Worm (Caenorhabditis elegans) whole organism, L2 larva: Measurements from ENCODE around the gene M163.1.
A peak's percentile ranks its signal among the peaks of the same experiment; 100 is the strongest.

Experiments used
- C34F6.9 ChIP-seq: fragments of 150-350 bp; optimal IDR thresholded peaks from 2 replicates; lab custom pipeline; 2014; ENCODE audit warnings: missing biosample characterization, missing genetic modification characterization
- F13H6.1 ChIP-seq: sonication (generic microtip); optimal IDR thresholded peaks from 2 replicates; lab custom pipeline; 2016; ENCODE audit warnings: missing genetic modification characterization, missing compliant biosample characterization
- R02D3.7 ChIP-seq: fragments of 150-350 bp; optimal IDR thresholded peaks from 2 replicates; lab custom pipeline; 2014; ENCODE audit warnings: missing biosample characterization, missing genetic modification characterization
- ZK546.5 ChIP-seq: sonication (generic microtip); optimal IDR thresholded peaks from 2 replicates; lab custom pipeline; 2017; ENCODE audit warnings: missing biosample characterization, missing genetic modification characterization
- aly-2 ChIP-seq: fragments of 150-350 bp; optimal IDR thresholded peaks from 2 replicates; lab custom pipeline; 2014; ENCODE audit warnings: missing biosample characterization, missing genetic modification characterization
- ama-1 ChIP-seq: fragments of 150-350 bp; optimal IDR thresholded peaks from 2 replicates; lab custom pipeline; 2018; ENCODE audit warnings: inconsistent platforms
- blmp-1 ChIP-seq: sonication (generic microtip); optimal IDR thresholded peaks from 2 replicates; lab custom pipeline; 2017; ENCODE audit warnings: missing genetic modification characterization, mild to moderate bottlenecking, missing compliant biosample characterization, antibody characterized with exemption, moderate library complexity; ENCODE audit not compliant: insufficient read depth
- ceh-16 ChIP-seq: fragments of 150-350 bp; optimal IDR thresholded peaks from 2 replicates; lab custom pipeline; 2014; ENCODE audit warnings: missing biosample characterization, missing genetic modification characterization
- crh-2 ChIP-seq: sonication (generic microtip); optimal IDR thresholded peaks from 2 replicates; lab custom pipeline; 2017; ENCODE audit warnings: missing biosample characterization, missing genetic modification characterization
- dmd-4 ChIP-seq: sonication (generic microtip); optimal IDR thresholded peaks from 2 replicates; lab custom pipeline; 2017; ENCODE audit warnings: missing biosample characterization, missing genetic modification characterization
- egl-27 ChIP-seq: sonication (generic microtip); optimal IDR thresholded peaks from 3 replicates; lab custom pipeline; 2017; ENCODE audit warnings: missing biosample characterization, missing genetic modification reagents, missing genetic modification characterization
- elt-1 ChIP-seq: fragments of 150-350 bp; optimal IDR thresholded peaks from 2 replicates; lab custom pipeline; 2014; ENCODE audit warnings: missing biosample characterization, missing genetic modification characterization
- elt-3 ChIP-seq: sonication (generic microtip); optimal IDR thresholded peaks from 2 replicates; lab custom pipeline; 2017; ENCODE audit warnings: missing biosample characterization, missing genetic modification characterization
- fos-1 ChIP-seq: fragments of 150-350 bp; optimal IDR thresholded peaks from 2 replicates; lab custom pipeline; 2014; ENCODE audit warnings: missing biosample characterization, missing genetic modification characterization
- gmeb-1 ChIP-seq: fragments of 150-350 bp; optimal IDR thresholded peaks from 2 replicates; lab custom pipeline; 2014; ENCODE audit warnings: missing biosample characterization, missing genetic modification characterization
- lin-11 ChIP-seq: fragments of 150-350 bp; sonication (generic microtip); optimal IDR thresholded peaks from 2 replicates; lab custom pipeline; 2014; ENCODE audit warnings: missing biosample characterization, missing genetic modification characterization, inconsistent platforms, mixed read lengths
- lin-39 ChIP-seq: fragments of 150-350 bp; optimal IDR thresholded peaks from 2 replicates; lab custom pipeline; 2014; ENCODE audit warnings: missing biosample characterization, missing genetic modification reagents, missing genetic modification characterization
- lsy-2 ChIP-seq, 2 experiments: fragments of 150-350 bp in 1 of 2; sonication (generic microtip) in 1 of 2; optimal IDR thresholded peaks; 2 replicates each; lab custom pipeline; 2014 to 2017; ENCODE audit warnings: missing biosample characterization in 2 of 2, missing genetic modification characterization in 2 of 2
- mab-5 ChIP-seq: fragments of 150-350 bp; optimal IDR thresholded peaks from 2 replicates; lab custom pipeline; 2014; ENCODE audit warnings: missing biosample characterization, missing genetic modification characterization
- mdl-1 ChIP-seq, 2 experiments: fragments of 150-350 bp in 1 of 2; sonication (generic microtip) in 1 of 2; optimal IDR thresholded peaks; 2 replicates each; lab custom pipeline; 2017; ENCODE audit warnings: missing biosample characterization in 2 of 2, missing genetic modification characterization in 2 of 2
- nhr-10 ChIP-seq: sonication (generic microtip); optimal IDR thresholded peaks from 2 replicates; lab custom pipeline; 2017; ENCODE audit warnings: missing biosample characterization, missing genetic modification characterization
- nhr-11 ChIP-seq: fragments of 150-350 bp; optimal IDR thresholded peaks from 2 replicates; lab custom pipeline; 2014; ENCODE audit warnings: missing biosample characterization, missing genetic modification characterization
- nhr-12 ChIP-seq: fragments of 150-350 bp; optimal IDR thresholded peaks from 2 replicates; lab custom pipeline; 2014; ENCODE audit warnings: missing biosample characterization, missing genetic modification characterization
- nhr-129 ChIP-seq: fragments of 150-350 bp; optimal IDR thresholded peaks from 2 replicates; lab custom pipeline; 2014; ENCODE audit warnings: missing biosample characterization, missing genetic modification characterization
- nhr-21 ChIP-seq: fragments of 150-350 bp; optimal IDR thresholded peaks from 2 replicates; lab custom pipeline; 2014; ENCODE audit warnings: missing biosample characterization, missing genetic modification characterization
- nhr-23 ChIP-seq: fragments of 150-350 bp; optimal IDR thresholded peaks from 2 replicates; lab custom pipeline; 2014; ENCODE audit warnings: missing biosample characterization, missing genetic modification reagents, missing genetic modification characterization
- nhr-237 ChIP-seq: fragments of 150-350 bp; optimal IDR thresholded peaks from 2 replicates; lab custom pipeline; 2014; ENCODE audit warnings: missing biosample characterization, missing genetic modification characterization
- nhr-25 ChIP-seq: fragments of 150-350 bp; sonication (generic microtip); optimal IDR thresholded peaks from 3 replicates; lab custom pipeline; 2014; ENCODE audit warnings: missing biosample characterization, missing genetic modification characterization
- nhr-6 ChIP-seq: fragments of 150-350 bp; optimal IDR thresholded peaks from 2 replicates; lab custom pipeline; 2014; ENCODE audit warnings: missing biosample characterization, missing genetic modification characterization
- peb-1 ChIP-seq: fragments of 150-350 bp; optimal IDR thresholded peaks from 2 replicates; lab custom pipeline; 2014; ENCODE audit warnings: missing biosample characterization, missing genetic modification characterization
- sem-4 ChIP-seq: fragments of 150-350 bp; optimal IDR thresholded peaks from 2 replicates; lab custom pipeline; 2014; ENCODE audit warnings: missing biosample characterization, missing genetic modification reagents, missing genetic modification characterization
- skn-1 ChIP-seq: sonication (generic microtip); optimal IDR thresholded peaks from 2 replicates; lab custom pipeline; 2017; ENCODE audit warnings: missing biosample characterization, missing genetic modification characterization
- sma-3 ChIP-seq: sonication (generic microtip); optimal IDR thresholded peaks from 2 replicates; lab custom pipeline; 2016; ENCODE audit warnings: missing genetic modification reagents, missing genetic modification characterization, missing compliant biosample characterization
- sma-9 ChIP-seq, 2 experiments: fragments of 150-350 bp in 1 of 2; sonication (generic microtip) in 1 of 2; optimal IDR thresholded peaks; 2 replicates each; lab custom pipeline; 2014 to 2016; ENCODE audit warnings: missing genetic modification characterization in 2 of 2, mild to moderate bottlenecking in 1 of 2, missing biosample characterization in 1 of 2, missing compliant biosample characterization in 1 of 2, missing genetic modification reagents in 1 of 2, moderate library complexity in 1 of 2
- snpc-4 ChIP-seq: fragments of 150-350 bp; optimal IDR thresholded peaks from 2 replicates; lab custom pipeline; 2014; ENCODE audit warnings: missing biosample characterization, missing genetic modification characterization
- unc-39 ChIP-seq: fragments of 150-350 bp; optimal IDR thresholded peaks from 2 replicates; lab custom pipeline; 2014; ENCODE audit warnings: missing biosample characterization, missing genetic modification characterization
- unc-55 ChIP-seq: fragments of 150-350 bp; sonication (generic microtip); optimal IDR thresholded peaks from 3 replicates; lab custom pipeline; 2014; ENCODE audit warnings: missing biosample characterization, missing genetic modification reagents, missing genetic modification characterization
- unc-62 ChIP-seq: fragments of 150-350 bp; optimal IDR thresholded peaks from 2 replicates; lab custom pipeline; 2014; ENCODE audit warnings: missing biosample characterization, missing genetic modification reagents, missing genetic modification characterization
- zag-1 ChIP-seq: fragments of 150-350 bp; optimal IDR thresholded peaks from 2 replicates; lab custom pipeline; 2014; ENCODE audit warnings: missing biosample characterization, missing genetic modification characterization
- ztf-1 ChIP-seq: fragments of 200-800 bp; sonication (Bioruptor generic); conservative IDR thresholded peaks from 2 replicates; pipeline ENCODE4 v1.3.6; 2022; ENCODE audit warnings: missing genetic modification characterization, missing compliant biosample characterization
- ztf-4 ChIP-seq: fragments of 150-350 bp; optimal IDR thresholded peaks from 2 replicates; lab custom pipeline; 2014; ENCODE audit warnings: missing biosample characterization, missing genetic modification characterization

Gene M163.1

ce11 chrX:14508823-14509259, 5.2 kb upstream of the M163.1 start (continued):
- TF ChIP-seq mab-5 (tag; lab: Kevin White, UChicago) = no peak
- peak in 1 of 2 experiments; percentile 64 for TF ChIP-seq lsy-2 (tag; optimal IDR thresholded peaks at IDR 0.05; lab: Kevin White, UChicago)
- peak; percentile 51 for TF ChIP-seq nhr-6 (tag; lab: Kevin White, UChicago)
- TF ChIP-seq sma-3 (GFP tag; lab: Kevin White, UChicago) = peak; percentile 66
- TF ChIP-seq ama-1 (lab: Kevin White, UChicago) = no peak
- TF ChIP-seq mdl-1 (tag; optimal IDR thresholded peaks at IDR 0.05; lab: Kevin White, UChicago) = peak in 1 of 2 experiments; percentile 10
- TF ChIP-seq peb-1 (tag; lab: Kevin White, UChicago) = no peak
- TF ChIP-seq nhr-129 = peak; percentile 82
- TF ChIP-seq unc-55 = no peak
- no peak for TF ChIP-seq elt-3
- peak; percentile 81 for TF ChIP-seq F13H6.1 (tag; lab: Kevin White, UChicago)
- no peak for TF ChIP-seq nhr-10 (tag; lab: Kevin White, UChicago)
- TF ChIP-seq lin-11 (tag; lab: Kevin White, UChicago) = no peak
- peak; percentile 46 for TF ChIP-seq elt-1 (tag; lab: Kevin White, UChicago)

- TF ChIP-seq R02D3.7 (tag; lab: Kevin White, UChicago) = no peak
- peak; percentile 43 for TF ChIP-seq fos-1
- peak; percentile 83 for TF ChIP-seq nhr-21 (tag; lab: Kevin White, UChicago)
- TF ChIP-seq unc-55 = no peak
- TF ChIP-seq unc-62 = no peak
- TF ChIP-seq gmeb-1 (tag; lab: Kevin White, UChicago) = no peak
- peak; percentile 46 for TF ChIP-seq F13H6.1 (tag; lab: Kevin White, UChicago)
- peak; percentile 51 for TF ChIP-seq nhr-6 (tag; lab: Kevin White, UChicago)
- TF ChIP-seq C34F6.9 (tag; lab: Kevin White, UChicago) = no peak
- TF ChIP-seq ceh-16 (tag; lab: Kevin White, UChicago) = peak; percentile 47
- TF ChIP-seq elt-1 (tag; lab: Kevin White, UChicago) = no peak
- TF ChIP-seq ztf-1 (GFP tag; lab: Robert Waterston, UW) = no peak
- TF ChIP-seq nhr-129 = peak; percentile 53
- peak; percentile 69 for TF ChIP-seq sma-3 (GFP tag; lab: Kevin White, UChicago)
- peak; percentile 26 for TF ChIP-seq sem-4
- peak; percentile 80 for TF ChIP-seq sma-9 (GFP tag; optimal IDR thresholded peaks at IDR 0.05; lab: Kevin White, UChicago)
- no peak for TF ChIP-seq sma-9 (tag; optimal IDR thresholded peaks at IDR 0.05; lab: Kevin White, UChicago)
- no peak for TF ChIP-seq ama-1 (lab: Kevin White, UChicago)
- peak; percentile 97 for TF ChIP-seq blmp-1 (tag; lab: Kevin White, UChicago)
- TF ChIP-seq egl-27 = peak; percentile 54
- no peak for TF ChIP-seq nhr-11 (tag; lab: Kevin White, UChicago)
- no peak for TF ChIP-seq unc-39 (tag; lab: Kevin White, UChicago)
- TF ChIP-seq nhr-25 (tag; lab: Kevin White, UChicago) = peak; percentile 94
- TF ChIP-seq ZK546.5 = no peak
- no peak for TF ChIP-seq nhr-237
- no peak for TF ChIP-seq aly-2 (tag; lab: Kevin White, UChicago)
- no peak for TF ChIP-seq lsy-2 (tag; optimal IDR thresholded peaks at IDR 0.05; lab: Kevin White, UChicago)
Measured at ce11 chrX:14507992-14508391, 4.4 kb upstream of the M163.1 start.

ce11 chrX:14505578-14506353, 2.1 kb upstream of the M163.1 start:
- TF ChIP-seq unc-62 (no peak), gmeb-1 (tag; lab: Kevin White, UChicago) (peak; percentile 51), lsy-2 (tag; optimal IDR thresholded peaks at IDR 0.05; lab: Kevin White, UChicago) (peak in 1 of 2 experiments; percentile 30), ceh-16 (tag; lab: Kevin White, UChicago) (no peak), skn-1 (tag; lab: Kevin White, UChicago) (no peak), mab-5 (tag; lab: Kevin White, UChicago) (no peak), nhr-25 (tag; lab: Kevin White, UChicago) (peak; percentile 62), nhr-10 (tag; lab: Kevin White, UChicago) (no peak), C34F6.9 (tag; lab: Kevin White, UChicago) (peak; percentile 61), nhr-23 (tag; lab: Kevin White, UChicago) (no peak), fos-1 (peak; percentile 92), nhr-21 (tag; lab: Kevin White, UChicago) (no peak), zag-1 (tag; lab: Kevin White, UChicago) (no peak), egl-27 (peak; percentile 43), nhr-6 (tag; lab: Kevin White, UChicago) (no peak), lin-39 (tag; lab: Kevin White, UChicago) (no peak), elt-1 (tag; lab: Kevin White, UChicago) (no peak), ztf-4 (no peak), sma-9 (GFP tag; optimal IDR thresholded peaks at IDR 0.05; lab: Kevin White, UChicago) (peak; percentile 83), sma-9 (tag; optimal IDR thresholded peaks at IDR 0.05; lab: Kevin White, UChicago) (peak; percentile 5), blmp-1 (tag; lab: Kevin White, UChicago) (peak; percentile 44), crh-2 (tag; lab: Kevin White, UChicago) (peak; percentile 20), nhr-11 (tag; lab: Kevin White, UChicago) (no peak), F13H6.1 (tag; lab: Kevin White, UChicago) (peak; percentile 84), snpc-4 (tag; lab: Kevin White, UChicago) (no peak), sem-4 (no peak), nhr-12 (no peak), nhr-129 (peak; percentile 66), dmd-4 (tag; lab: Kevin White, UChicago) (no peak), sma-3 (GFP tag; lab: Kevin White, UChicago) (peak; percentile 24), unc-39 (tag; lab: Kevin White, UChicago) (no peak), peb-1 (tag; lab: Kevin White, UChicago) (no peak)
- TF ChIP-seq, all 48 proteins: peak for 12
